Fruit fly (Drosophila melanogaster) whole organism, embryonic: ENCODE measurements around the gene CG15602.

Experiments
- B-H2 ChIP-seq: fragments of 200-800 bp; sonication (Bioruptor generic); optimal IDR thresholded peaks from 2 replicates; lab custom pipeline; 2018; ENCODE audit warnings: missing biosample characterization, mild to moderate bottlenecking, missing genetic modification characterization
- BEAF-32 ChIP-seq: fragments of 200-800 bp; sonication (Bioruptor generic); optimal IDR thresholded peaks from 3 replicates; lab custom pipeline; 2017; ENCODE audit warnings: missing biosample characterization, missing genetic modification characterization, mild to moderate bottlenecking, moderate library complexity, missing genetic modification reagents
- CG11247 ChIP-seq: fragments of 200-800 bp; sonication (Bioruptor generic); IDR thresholded peaks from 2 replicates; pipeline ENCODE4 v1.3.6; 2022; ENCODE audit warnings: missing biosample characterization, missing genetic modification characterization
- CG11398 ChIP-seq: fragments of 200-800 bp; sonication (Bioruptor generic); optimal IDR thresholded peaks from 2 replicates; lab custom pipeline; 2016; ENCODE audit warnings: missing biosample characterization, missing genetic modification characterization
- CG12104 ChIP-seq: fragments of 200-800 bp; sonication (Bioruptor generic); optimal IDR thresholded peaks from 3 replicates; lab custom pipeline; 2016; ENCODE audit warnings: missing biosample characterization, missing genetic modification characterization
- CG12236 ChIP-seq: fragments of 200-800 bp; sonication (Bioruptor generic); optimal IDR thresholded peaks from 2 replicates; lab custom pipeline; 2016; ENCODE audit warnings: missing biosample characterization, missing genetic modification characterization
- CG1233 ChIP-seq: fragments of 200-800 bp; sonication (Bioruptor generic); optimal IDR thresholded peaks from 4 replicates; lab custom pipeline; 2018; ENCODE audit warnings: missing biosample characterization, mild to moderate bottlenecking, missing genetic modification characterization
- CG12391 ChIP-seq: fragments of 200-800 bp; sonication (Bioruptor generic); optimal IDR thresholded peaks from 3 replicates; lab custom pipeline; 2018; ENCODE audit warnings: missing biosample characterization, mild to moderate bottlenecking, missing genetic modification characterization, moderate library complexity
- CG1529 ChIP-seq: fragments of 200-800 bp; sonication (Bioruptor generic); optimal IDR thresholded peaks from 3 replicates; lab custom pipeline; 2018; ENCODE audit warnings: missing biosample characterization, missing genetic modification characterization
- CG16815 ChIP-seq: fragments of 200-800 bp; sonication (Bioruptor generic); optimal IDR thresholded peaks from 3 replicates; lab custom pipeline; 2017; ENCODE audit warnings: missing biosample characterization, mild to moderate bottlenecking, missing genetic modification characterization
- CG18476 ChIP-seq: fragments of 200-800 bp; sonication (Bioruptor generic); optimal IDR thresholded peaks from 2 replicates; lab custom pipeline; 2016; ENCODE audit warnings: missing biosample characterization, mild to moderate bottlenecking, missing genetic modification characterization
- CG18764 ChIP-seq: fragments of 200-800 bp; sonication (Bioruptor generic); optimal IDR thresholded peaks from 3 replicates; lab custom pipeline; 2016; ENCODE audit warnings: missing biosample characterization, missing genetic modification characterization
- CG2120 ChIP-seq: fragments of 200-800 bp; sonication (Bioruptor generic); optimal IDR thresholded peaks from 3 replicates; lab custom pipeline; 2016; ENCODE audit warnings: missing biosample characterization, missing genetic modification characterization
- CG2199 ChIP-seq: fragments of 200-800 bp; sonication (Bioruptor generic); IDR thresholded peaks from 3 replicates; pipeline ENCODE4 v1.3.6; 2022; ENCODE audit warnings: missing biosample characterization, missing genetic modification characterization
- CG30403 ChIP-seq: fragments of 200-800 bp; sonication (Bioruptor generic); optimal IDR thresholded peaks from 3 replicates; lab custom pipeline; 2016; ENCODE audit warnings: missing biosample characterization, missing genetic modification characterization
- CG3847 ChIP-seq: fragments of 200-800 bp; sonication (Bioruptor generic); IDR thresholded peaks from 2 replicates; pipeline ENCODE4 v1.3.6; 2022; ENCODE audit warnings: missing biosample characterization, missing genetic modification characterization
- CG4404 ChIP-seq: fragments of 200-800 bp; sonication (Bioruptor generic); IDR thresholded peaks from 2 replicates; pipeline ENCODE4 v1.3.6; 2022; ENCODE audit warnings: missing biosample characterization, missing genetic modification characterization
- CG4820 ChIP-seq: fragments of 200-800 bp; sonication (Bioruptor generic); optimal IDR thresholded peaks from 3 replicates; lab custom pipeline; 2016; ENCODE audit warnings: missing biosample characterization, missing genetic modification characterization
- CG5180 ChIP-seq: fragments of 200-800 bp; sonication (Bioruptor generic); optimal IDR thresholded peaks from 3 replicates; lab custom pipeline; 2017; ENCODE audit warnings: missing biosample characterization, missing genetic modification characterization, mild to moderate bottlenecking, moderate library complexity, missing genetic modification reagents
- CG7372 ChIP-seq: fragments of 200-800 bp; sonication (Bioruptor generic); IDR thresholded peaks from 2 replicates; pipeline ENCODE4 v1.3.6; 2022; ENCODE audit warnings: missing biosample characterization, missing genetic modification characterization
- CTCF ChIP-seq: fragments of 200-800 bp; sonication (Bioruptor generic); optimal IDR thresholded peaks from 2 replicates; lab custom pipeline; 2017; ENCODE audit warnings: missing biosample characterization, mild to moderate bottlenecking, missing genetic modification characterization, moderate library complexity
- Ets65A ChIP-seq: fragments of 200-800 bp; sonication (Bioruptor generic); peaks from one replicate; lab custom pipeline; 2016; ENCODE audit warnings: missing biosample characterization, missing genetic modification characterization
- Fer1 ChIP-seq: fragments of 200-800 bp; sonication (Bioruptor generic); optimal IDR thresholded peaks from 2 replicates; lab custom pipeline; 2017; ENCODE audit warnings: missing biosample characterization, mild to moderate bottlenecking, missing genetic modification characterization
- Fer2 ChIP-seq: fragments of 200-800 bp; sonication (Bioruptor generic); optimal IDR thresholded peaks from 2 replicates; lab custom pipeline; 2018; ENCODE audit warnings: missing biosample characterization, mild to moderate bottlenecking, missing genetic modification characterization, moderate library complexity
- NfI ChIP-seq: fragments of 200-800 bp; sonication (Bioruptor generic); optimal IDR thresholded peaks from 3 replicates; lab custom pipeline; 2018; ENCODE audit warnings: missing biosample characterization, mild to moderate bottlenecking, missing genetic modification characterization, moderate library complexity
- Opbp ChIP-seq: fragments of 200-800 bp; sonication (Bioruptor generic); IDR thresholded peaks from 3 replicates; pipeline ENCODE4 v1.3.6; 2022; ENCODE audit warnings: missing biosample characterization, missing genetic modification characterization; ENCODE audit not compliant: partially characterized antibody
- PHDP ChIP-seq: fragments of 200-800 bp; sonication (Bioruptor generic); optimal IDR thresholded peaks from 3 replicates; lab custom pipeline; 2018; ENCODE audit warnings: missing biosample characterization, mild to moderate bottlenecking, missing genetic modification characterization, moderate library complexity
- Six4 ChIP-seq: fragments of 200-800 bp; sonication (Bioruptor generic); optimal IDR thresholded peaks from 2 replicates; lab custom pipeline; 2016; ENCODE audit warnings: missing biosample characterization, missing genetic modification characterization
- Sox102F ChIP-seq: fragments of 200-800 bp; sonication (Bioruptor generic); optimal IDR thresholded peaks from 2 replicates; lab custom pipeline; 2018; ENCODE audit warnings: missing biosample characterization, mild to moderate bottlenecking, missing genetic modification characterization, moderate library complexity
- Sry-β ChIP-seq: fragments of 200-800 bp; sonication (Bioruptor generic); optimal IDR thresholded peaks from 2 replicates; lab custom pipeline; 2018; ENCODE audit warnings: missing biosample characterization, mild to moderate bottlenecking, missing genetic modification characterization, moderate library complexity
- aop ChIP-seq: fragments of 200-800 bp; sonication (Bioruptor generic); IDR thresholded peaks from 2 replicates; pipeline ENCODE4 v1.3.6; 2022; ENCODE audit warnings: missing biosample characterization, missing genetic modification characterization
- bcd ChIP-seq: fragments of 200-800 bp; sonication (Bioruptor generic); optimal IDR thresholded peaks from 2 replicates; lab custom pipeline; 2017; ENCODE audit warnings: missing biosample characterization, mild to moderate bottlenecking, missing genetic modification characterization
- bigmax ChIP-seq: fragments of 200-800 bp; sonication (Bioruptor generic); optimal IDR thresholded peaks from 2 replicates; lab custom pipeline; 2018; ENCODE audit warnings: missing biosample characterization, mild to moderate bottlenecking, missing genetic modification characterization
- bowl ChIP-seq: fragments of 200-800 bp; sonication (Bioruptor generic); IDR thresholded peaks from 2 replicates; pipeline ENCODE4 v1.3.6; 2022; ENCODE audit warnings: missing biosample characterization, missing genetic modification characterization
- dan ChIP-seq: fragments of 200-800 bp; sonication (Bioruptor generic); IDR thresholded peaks from 2 replicates; pipeline ENCODE4 v1.3.6; 2022; ENCODE audit warnings: missing biosample characterization, missing genetic modification characterization
- dati ChIP-seq: fragments of 200-800 bp; sonication (Bioruptor generic); IDR thresholded peaks from 2 replicates; pipeline ENCODE4 v1.3.6; 2022; ENCODE audit warnings: missing biosample characterization, missing genetic modification characterization
- disco-r ChIP-seq: fragments of 200-800 bp; sonication (Bioruptor generic); optimal IDR thresholded peaks from 2 replicates; lab custom pipeline; 2016; ENCODE audit warnings: missing biosample characterization, missing genetic modification characterization
- dpn ChIP-seq, 2 experiments: fragments of 200-800 bp; sonication (Bioruptor generic); optimal IDR thresholded peaks; 3 replicates each; lab custom pipeline; 2016; ENCODE audit warnings: missing biosample characterization in 2 of 2, missing genetic modification characterization in 2 of 2
- dysf ChIP-seq: fragments of 200-800 bp; sonication (Bioruptor generic); IDR thresholded peaks from 3 replicates; pipeline ENCODE4 v1.3.6; 2022; ENCODE audit warnings: missing biosample characterization, missing genetic modification characterization
- fd96Cb ChIP-seq: fragments of 200-800 bp; sonication (Bioruptor generic); optimal IDR thresholded peaks from 2 replicates; lab custom pipeline; 2018; ENCODE audit warnings: missing biosample characterization, mild to moderate bottlenecking, missing genetic modification characterization, moderate library complexity
- insv ChIP-seq, 2 experiments: fragments of 200-800 bp; sonication (Bioruptor generic); optimal IDR thresholded peaks; 3 replicates each; lab custom pipeline; 2016 to 2018; ENCODE audit warnings: missing biosample characterization in 2 of 2, missing genetic modification characterization in 2 of 2
- kay ChIP-seq: fragments of 200-800 bp; sonication (Bioruptor generic); optimal IDR thresholded peaks from 2 replicates; lab custom pipeline; 2016; ENCODE audit warnings: missing biosample characterization, missing genetic modification characterization
- mam ChIP-seq: fragments of 200-800 bp; sonication (Bioruptor generic); optimal IDR thresholded peaks from 3 replicates; lab custom pipeline; 2016; ENCODE audit warnings: missing biosample characterization, missing genetic modification characterization
- otp ChIP-seq: fragments of 200-800 bp; sonication (Bioruptor generic); IDR thresholded peaks from 3 replicates; pipeline ENCODE4, ENCODE4 v1.3.6; 2022; ENCODE audit warnings: missing biosample characterization, missing genetic modification characterization
- pita ChIP-seq: fragments of 200-800 bp; sonication (Bioruptor generic); optimal IDR thresholded peaks from 2 replicates; lab custom pipeline; 2017; ENCODE audit warnings: missing biosample characterization, mild to moderate bottlenecking, missing genetic modification characterization
- prd ChIP-seq, 3 experiments: fragments of >200 bp in 2 of 3; fragments of 200-800 bp in 1 of 3; sonication (Bioruptor generic) in 1 of 3; optimal IDR thresholded peaks in 2 of 3; IDR thresholded peaks in 1 of 3; 2 replicates in 2 of 3; 3 replicates in 1 of 3; pipeline versions ENCODE4 v1.3.6 to Lab custom; 2017 to 2022; ENCODE audit warnings: missing biosample characterization in 1 of 3, missing genetic modification characterization in 1 of 3
- row ChIP-seq: fragments of 200-800 bp; sonication (Bioruptor generic); IDR thresholded peaks from 3 replicates; pipeline ENCODE4 v1.3.6; 2022; ENCODE audit warnings: missing biosample characterization, missing genetic modification characterization
- so ChIP-seq: fragments of 200-800 bp; sonication (Bioruptor generic); IDR thresholded peaks from 3 replicates; pipeline ENCODE4 v1.3.6; 2022; ENCODE audit warnings: missing biosample characterization, missing genetic modification characterization
- toy ChIP-seq: fragments of 200-800 bp; sonication (Bioruptor generic); IDR thresholded peaks from 2 replicates; pipeline ENCODE4 v1.3.6; 2022; ENCODE audit warnings: missing biosample characterization, missing genetic modification characterization
- trem ChIP-seq: fragments of 200-800 bp; optimal IDR thresholded peaks from 3 replicates; lab custom pipeline; 2019; ENCODE audit warnings: missing biosample characterization, mild to moderate bottlenecking, missing genetic modification characterization, moderate library complexity
- twi ChIP-seq: fragments of 200-800 bp; optimal IDR thresholded peaks from 2 replicates; lab custom pipeline; 2019; ENCODE audit warnings: missing biosample characterization, mild to moderate bottlenecking, missing genetic modification characterization, moderate library complexity
- zen ChIP-seq: fragments of 200-800 bp; sonication (Bioruptor generic); optimal IDR thresholded peaks from 3 replicates; lab custom pipeline; 2018; ENCODE audit warnings: missing biosample characterization, mild to moderate bottlenecking, missing genetic modification characterization, moderate library complexity

CG15602 gene

DNA sequence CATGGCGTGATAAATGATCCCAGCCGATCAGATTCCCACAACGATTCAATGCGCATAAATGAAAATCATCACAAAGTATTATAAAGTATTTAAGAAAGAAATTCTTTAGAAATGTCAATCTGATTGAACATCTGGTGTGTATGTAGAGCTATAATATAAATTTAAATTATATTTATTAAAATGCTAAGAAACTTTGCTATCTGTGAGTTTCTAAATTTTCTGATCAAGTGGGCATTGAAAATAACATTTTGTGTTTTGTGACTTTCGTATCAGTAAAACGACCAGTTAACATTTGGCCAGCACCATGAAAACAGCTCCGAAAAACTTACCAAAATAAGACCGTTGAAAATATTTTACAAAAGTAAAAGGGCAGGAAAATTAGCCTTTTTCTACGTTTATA lies 38.3 kb downstream of the CG15602 start, which contains the start of gene CG8565:
Gene CG8565, plus strand, starts transcription at position 301 of the 400 bp plus-strand sequence.
- TF ChIP-seq Sox102F (GFP tag; lab: Kevin White, UChicago) (no peak), dan (no peak), CG4404 (GFP tag; lab: Robert Waterston, UW) (no peak), otp (GFP tag; lab: Robert Waterston, UW) (no peak), CG12391 (tag; lab: Kevin White, UChicago) (no peak), dati (GFP tag; lab: Robert Waterston, UW) (no peak), CTCF (GFP tag; lab: Kevin White, UChicago) (no peak), NfI (no peak), disco-r (GFP tag; lab: Kevin White, UChicago) (no peak), twi (no peak), Sry-β (GFP tag; lab: Kevin White, UChicago) (no peak), CG3847 (no peak), Fer1 (GFP tag; lab: Kevin White, UChicago) (no peak), CG2120 (no peak), CG18764 (GFP tag; lab: Kevin White, UChicago) (no peak), bcd (no peak), mam (no peak), CG12236 (no peak), dpn (GFP tag; optimal IDR thresholded peaks at IDR 0.05; lab: Kevin White, UChicago) (no peak), Ets65A (GFP tag; lab: Kevin White, UChicago) (no peak)

DNA sequence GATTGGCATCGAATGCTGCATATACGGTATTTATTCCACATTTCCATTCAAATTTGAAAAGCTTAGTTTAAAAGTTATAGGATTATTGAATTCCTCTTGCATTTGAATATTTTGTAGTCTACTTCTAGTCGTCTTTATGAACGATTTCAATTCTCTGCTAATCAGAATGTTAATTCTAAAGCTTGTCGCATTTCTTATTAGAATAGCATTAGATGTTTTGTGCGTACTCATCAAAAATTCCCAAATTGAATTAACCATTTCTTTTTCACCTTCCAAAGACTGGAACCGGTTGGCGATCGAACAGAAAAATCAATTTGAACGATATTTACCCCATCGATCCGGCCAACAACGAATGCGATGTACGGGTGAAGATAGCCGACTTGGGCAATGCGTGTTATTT lies 40.8 kb downstream of the CG15602 start:
- TF ChIP-seq CG7372 (no peak), Fer2 (no peak), kay (GFP tag; lab: Kevin White, UChicago) (no peak), so (GFP tag; lab: Robert Waterston, UW) (no peak), CG4820 (GFP tag; lab: Kevin White, UChicago) (no peak), PHDP (no peak), row (no peak), pita (peak; percentile 29), prd (optimal IDR thresholded peaks at IDR 0.05; lab: Kevin White, UChicago) (no peak), prd (GFP tag; IDR thresholded peaks at IDR 0.05; lab: Robert Waterston, UW) (no peak), CG1529 (GFP tag; lab: Kevin White, UChicago) (no peak), insv (GFP tag; optimal IDR thresholded peaks at IDR 0.05; lab: Kevin White, UChicago) (peak in 1 of 2 experiments; percentile 93), fd96Cb (tag; lab: Kevin White, UChicago) (no peak), CG30403 (no peak), bowl (GFP tag; lab: Robert Waterston, UW) (no peak), CG1233 (GFP tag; lab: Kevin White, UChicago) (no peak), CG11247 (GFP tag; lab: Robert Waterston, UW) (no peak), CG18476 (GFP tag; lab: Kevin White, UChicago) (no peak), CG12104 (GFP tag; lab: Kevin White, UChicago) (no peak), dysf (GFP tag; lab: Robert Waterston, UW) (no peak), CG2199 (GFP tag; lab: Robert Waterston, UW) (no peak), BEAF-32 (GFP tag; lab: Kevin White, UChicago) (peak; percentile 19), Opbp (no peak), toy (GFP tag; lab: Robert Waterston, UW) (no peak), B-H2 (GFP tag; lab: Kevin White, UChicago) (no peak), aop (GFP tag; lab: Robert Waterston, UW) (no peak), bigmax (no peak), Six4 (no peak), trem (no peak), CG5180 (no peak), CG16815 (GFP tag; lab: Kevin White, UChicago) (no peak), CG11398 (no peak), zen (tag; lab: Kevin White, UChicago) (peak; percentile 23)
